Worm (Caenorhabditis elegans) whole organism, young adult: Measurements from ENCODE around the gene max-2.
A peak's percentile ranks its signal among the peaks of the same experiment; 100 is the strongest.

Experiments used
- B0019.2 ChIP-seq: fragments of 200-800 bp; sonication (Bioruptor generic); conservative IDR thresholded peaks from 2 replicates; pipeline ENCODE4 v1.3.6; 2022; ENCODE audit warnings: missing genetic modification reagents, missing genetic modification characterization, missing compliant biosample characterization
- B0261.1 ChIP-seq: sonication (generic microtip); optimal IDR thresholded peaks from 2 replicates; lab custom pipeline; 2016; ENCODE audit warnings: mild to moderate bottlenecking, missing genetic modification characterization, moderate library complexity, missing compliant biosample characterization
- B0336.3 ChIP-seq: fragments of 200-800 bp; sonication (Bioruptor generic); IDR thresholded peaks from 2 replicates; pipeline ENCODE4 v1.3.6; 2022; ENCODE audit warnings: missing genetic modification characterization, missing compliant biosample characterization
- F39B2.1 ChIP-seq: fragments of 200-800 bp; sonication (Bioruptor generic); IDR thresholded peaks from 2 replicates; pipeline ENCODE4 v1.3.6; 2022; ENCODE audit warnings: missing genetic modification reagents, missing genetic modification characterization, missing compliant biosample characterization
- F55B11.4 ChIP-seq: sonication (generic microtip); optimal IDR thresholded peaks from 2 replicates; lab custom pipeline; 2016; ENCODE audit warnings: missing compliant biosample characterization, missing genetic modification characterization, borderline replicate concordance; ENCODE audit not compliant: insufficient read depth
- K12H6.12 ChIP-seq: fragments of 200-800 bp; sonication (Bioruptor generic); optimal IDR thresholded peaks from 2 replicates; lab custom pipeline; 2018; ENCODE audit warnings: mild to moderate bottlenecking, missing genetic modification characterization, missing compliant biosample characterization
- T07F8.4 ChIP-seq: sonication (generic microtip); optimal IDR thresholded peaks from 2 replicates; lab custom pipeline; 2016; ENCODE audit warnings: mild to moderate bottlenecking, missing genetic modification characterization, moderate library complexity, missing compliant biosample characterization
- Y53G8AR.9 ChIP-seq: fragments of 200-800 bp; sonication (Bioruptor generic); conservative IDR thresholded peaks from 2 replicates; pipeline ENCODE4 v1.3.6; 2022; ENCODE audit warnings: missing genetic modification reagents, missing genetic modification characterization, missing compliant biosample characterization
- Y67H2A.10 ChIP-seq: fragments of 200-800 bp; sonication (Bioruptor generic); conservative IDR thresholded peaks from 2 replicates; pipeline ENCODE4 v1.3.6; 2022; ENCODE audit warnings: missing genetic modification reagents, missing genetic modification characterization, missing compliant biosample characterization
- Y79H2A.3 ChIP-seq: fragments of 200-800 bp; sonication (Bioruptor generic); conservative IDR thresholded peaks from 2 replicates; pipeline ENCODE4 v1.3.6; 2022; ENCODE audit warnings: missing genetic modification reagents, missing genetic modification characterization, missing compliant biosample characterization
- akir-1 ChIP-seq: fragments of 200-800 bp; sonication (Bioruptor generic); optimal IDR thresholded peaks from 2 replicates; lab custom pipeline; 2018; ENCODE audit warnings: mild to moderate bottlenecking, missing genetic modification characterization, moderate library complexity, missing compliant biosample characterization
- ama-1 ChIP-seq, 3 experiments: fragments of 150-350 bp in 1 of 3; sonication (generic microtip) in 2 of 3; optimal IDR thresholded peaks; 2 replicates each; lab custom pipeline; 2014 to 2018; ENCODE audit warnings: missing biosample characterization in 2 of 3, missing genetic modification characterization in 2 of 3, missing genetic modification reagents in 2 of 3
- ceh-100 ChIP-seq: fragments of 200-800 bp; sonication (Bioruptor generic); IDR thresholded peaks from 2 replicates; pipeline ENCODE4 v1.3.6; 2022; ENCODE audit warnings: missing genetic modification reagents, missing genetic modification characterization, missing compliant biosample characterization
- ceh-27 ChIP-seq: fragments of 200-800 bp; sonication (Bioruptor generic); optimal IDR thresholded peaks from 2 replicates; lab custom pipeline; 2018; ENCODE audit warnings: mild to moderate bottlenecking, missing genetic modification characterization, moderate library complexity, missing compliant biosample characterization
- dpl-1 ChIP-seq: fragments of 150-350 bp; optimal IDR thresholded peaks from 2 replicates; lab custom pipeline; 2014; ENCODE audit warnings: missing biosample characterization, missing genetic modification reagents, missing genetic modification characterization
- efl-1 ChIP-seq: fragments of 150-350 bp; optimal IDR thresholded peaks from 2 replicates; lab custom pipeline; 2014; ENCODE audit warnings: missing biosample characterization, missing genetic modification reagents, missing genetic modification characterization
- egrh-3 ChIP-seq: fragments of 200-800 bp; sonication (Bioruptor generic); IDR thresholded peaks from 2 replicates; pipeline ENCODE4 v1.3.6; 2022; ENCODE audit warnings: missing genetic modification reagents, missing genetic modification characterization, missing compliant biosample characterization
- ets-4 ChIP-seq: fragments of 200-800 bp; sonication (Bioruptor generic); optimal IDR thresholded peaks from 2 replicates; lab custom pipeline; 2018; ENCODE audit warnings: mild to moderate bottlenecking, missing genetic modification characterization, missing compliant biosample characterization
- hmg-20 ChIP-seq: fragments of 200-800 bp; sonication (Bioruptor generic); IDR thresholded peaks from 2 replicates; pipeline ENCODE4 v1.3.6; 2022; ENCODE audit warnings: missing genetic modification reagents, missing genetic modification characterization, missing compliant biosample characterization
- hrde-1 ChIP-seq: sonication (generic microtip); optimal IDR thresholded peaks from 2 replicates; lab custom pipeline; 2016; ENCODE audit warnings: missing genetic modification characterization, mild to moderate bottlenecking, missing compliant biosample characterization, moderate library complexity, missing genotype, missing genetic modification reagents, borderline replicate concordance
- lin-26 ChIP-seq: fragments of 200-800 bp; sonication (Bioruptor generic); IDR thresholded peaks from 2 replicates; pipeline ENCODE4 v1.3.6; 2022; ENCODE audit warnings: missing genetic modification reagents, missing genetic modification characterization, missing compliant biosample characterization
- lin-54 ChIP-seq: fragments of 200-800 bp; sonication (Bioruptor generic); optimal IDR thresholded peaks from 2 replicates; lab custom pipeline; 2018; ENCODE audit warnings: mild to moderate bottlenecking, missing genetic modification characterization, missing compliant biosample characterization
- madf-8 ChIP-seq: fragments of 200-800 bp; sonication (Bioruptor generic); conservative IDR thresholded peaks from 2 replicates; pipeline ENCODE4 v1.3.6; 2022; ENCODE audit warnings: missing genetic modification reagents, missing genetic modification characterization, missing compliant biosample characterization
- mel-28 ChIP-seq: sonication (generic microtip); optimal IDR thresholded peaks from 2 replicates; lab custom pipeline; 2016; ENCODE audit warnings: borderline replicate concordance, mild to moderate bottlenecking, missing genetic modification characterization, missing compliant biosample characterization
- mes-4 ChIP-seq: sonication (generic microtip); optimal IDR thresholded peaks from 2 replicates; lab custom pipeline; 2016; ENCODE audit warnings: missing genotype, missing genetic modification characterization, missing compliant biosample characterization
- nfya-1 ChIP-seq: sonication (generic microtip); optimal IDR thresholded peaks from 2 replicates; lab custom pipeline; 2017; ENCODE audit warnings: antibody characterized with exemption, missing compliant biosample characterization, missing genetic modification characterization, borderline replicate concordance; ENCODE audit not compliant: insufficient read depth
- nfya-2 ChIP-seq: fragments of 200-800 bp; sonication (Bioruptor generic); IDR thresholded peaks from 2 replicates; pipeline ENCODE4 v1.3.6; 2022; ENCODE audit warnings: missing genetic modification reagents, missing genetic modification characterization, missing compliant biosample characterization
- nfyb-1 ChIP-seq: fragments of 200-800 bp; sonication (Bioruptor generic); IDR thresholded peaks from 2 replicates; pipeline ENCODE4 v1.3.6; 2022; ENCODE audit warnings: missing genetic modification reagents, missing genetic modification characterization, missing compliant biosample characterization
- nhr-27 ChIP-seq: fragments of 200-800 bp; sonication (Bioruptor generic); optimal IDR thresholded peaks from 2 replicates; lab custom pipeline; 2018; ENCODE audit warnings: mild to moderate bottlenecking, missing genetic modification characterization, moderate library complexity, missing compliant biosample characterization
- nhr-80 ChIP-seq: sonication (generic microtip); optimal IDR thresholded peaks from 2 replicates; lab custom pipeline; 2016; ENCODE audit warnings: missing genetic modification characterization, missing compliant biosample characterization
- nhr-90 ChIP-seq: sonication (generic microtip); optimal IDR thresholded peaks from 2 replicates; lab custom pipeline; 2016; ENCODE audit warnings: missing genotype, mild to moderate bottlenecking, missing genetic modification characterization, missing compliant biosample characterization
- rcor-1 ChIP-seq: fragments of 200-800 bp; sonication (Bioruptor generic); IDR thresholded peaks from 2 replicates; pipeline ENCODE4 v1.3.6; 2022; ENCODE audit warnings: missing genetic modification reagents, missing genetic modification characterization, missing compliant biosample characterization
- repo-1 ChIP-seq: sonication (generic microtip); optimal IDR thresholded peaks from 2 replicates; lab custom pipeline; 2017; ENCODE audit warnings: mild to moderate bottlenecking, missing genetic modification characterization, missing compliant biosample characterization
- snpc-3.4 ChIP-seq: sonication (generic microtip); optimal IDR thresholded peaks from 2 replicates; lab custom pipeline; 2017; ENCODE audit warnings: missing genetic modification characterization, mild to moderate bottlenecking, missing compliant biosample characterization, antibody characterized with exemption, moderate library complexity, missing genotype, missing genetic modification reagents
- somi-1 ChIP-seq: fragments of 200-800 bp; sonication (Bioruptor generic); optimal IDR thresholded peaks from 2 replicates; lab custom pipeline; 2018; ENCODE audit warnings: mild to moderate bottlenecking, missing genetic modification characterization, missing compliant biosample characterization
- tbx-9 ChIP-seq: sonication (generic microtip); optimal IDR thresholded peaks from 2 replicates; lab custom pipeline; 2016; ENCODE audit warnings: borderline replicate concordance, missing genetic modification characterization, inconsistent platforms, missing compliant biosample characterization
- zfh-2 ChIP-seq: fragments of 200-800 bp; sonication (Bioruptor generic); conservative IDR thresholded peaks from 2 replicates; pipeline ENCODE4 v1.3.6; 2022; ENCODE audit warnings: missing genetic modification reagents, missing genetic modification characterization, missing compliant biosample characterization
- ztf-25 ChIP-seq: fragments of 200-800 bp; sonication (Bioruptor generic); IDR thresholded peaks from 2 replicates; pipeline ENCODE4 v1.3.6; 2022; ENCODE audit warnings: missing genetic modification reagents, missing genetic modification characterization, missing compliant biosample characterization

Gene max-2

ce11 chrII:12992980-12993379 is 32.7 kb downstream of the max-2 start:
- TF ChIP-seq nhr-80, result no peak

- no peak for TF ChIP-seq ets-4 (GFP tag; lab: Kevin White, UChicago)
- peak; percentile 85; the same call in 1 of the 2 replicates for TF ChIP-seq egrh-3 (GFP tag; lab: Robert Waterston, UW)
- TF ChIP-seq nhr-90, result no peak
- TF ChIP-seq ceh-27 (GFP tag; lab: Kevin White, UChicago), result no peak
- TF ChIP-seq zfh-2 (GFP tag; lab: Robert Waterston, UW), result peak; percentile 82
- no peak for TF ChIP-seq nhr-27 (tag; lab: Kevin White, UChicago)
- no peak for TF ChIP-seq Y79H2A.3 (GFP tag; lab: Robert Waterston, UW)
- no peak for TF ChIP-seq ztf-25 (GFP tag; lab: Robert Waterston, UW)
Observed at ce11 chrII:12992193-12992592, 33.5 kb downstream of the max-2 start.

- TF ChIP-seq K12H6.12, result no peak
- no peak for TF ChIP-seq T07F8.4 (tag; lab: Kevin White, UChicago)
- no peak for TF ChIP-seq snpc-3.4
- TF ChIP-seq Y53G8AR.9 (GFP tag; lab: Robert Waterston, UW), result no peak
- no peak for TF ChIP-seq nhr-27 (tag; lab: Kevin White, UChicago)
- no peak for TF ChIP-seq nfya-2 (GFP tag; lab: Robert Waterston, UW)
Observed at ce11 chrII:12991594-12991993, 34.0 kb downstream of the max-2 start.

ce11 chrII:12990964-12991593 is 34.6 kb downstream of the max-2 start:
- TF ChIP-seq B0261.1 (tag; lab: Kevin White, UChicago) (no peak), hrde-1 (tag; lab: Kevin White, UChicago) (no peak), mes-4 (tag; lab: Kevin White, UChicago) (no peak), rcor-1 (no peak), repo-1 (tag; lab: Kevin White, UChicago) (no peak), F55B11.4 (no peak), madf-8 (GFP tag; lab: Robert Waterston, UW) (no peak), ceh-100 (GFP tag; lab: Robert Waterston, UW) (no peak), mel-28 (tag; lab: Kevin White, UChicago) (no peak), nfyb-1 (GFP tag; lab: Robert Waterston, UW) (no peak), somi-1 (GFP tag; lab: Kevin White, UChicago) (no peak), efl-1 (GFP tag; lab: Kevin White, UChicago) (no peak), hmg-20 (GFP tag; lab: Robert Waterston, UW) (no peak), ama-1 (optimal IDR thresholded peaks at IDR 0.05; lab: Kevin White, UChicago) (no peak), ama-1 (GFP tag; optimal IDR thresholded peaks at IDR 0.05; lab: Kevin White, UChicago) (no peak)
- TF ChIP-seq, all 124 proteins: peak for 0

ce11 chrII:12990191-12990590 is 35.5 kb downstream of the max-2 start:
- TF ChIP-seq F39B2.1 (GFP tag; lab: Robert Waterston, UW) (no peak), akir-1 (GFP tag; lab: Kevin White, UChicago) (no peak), tbx-9 (tag; lab: Kevin White, UChicago) (no peak), Y67H2A.10 (GFP tag; lab: Robert Waterston, UW) (no peak), ceh-100 (GFP tag; lab: Robert Waterston, UW) (no peak), nfya-1 (tag; lab: Kevin White, UChicago) (no peak), B0336.3 (no peak), lin-26 (GFP tag; lab: Robert Waterston, UW) (no peak), dpl-1 (no peak), B0019.2 (GFP tag; lab: Robert Waterston, UW) (no peak), lin-54 (GFP tag; lab: Kevin White, UChicago) (no peak), snpc-3.4 (no peak)
